Fruit fly (Drosophila melanogaster) whole organism: ENCODE measurements around the gene CG42751.

Experiments
- CG8478 ChIP-seq: fragments of >200 bp; optimal IDR thresholded peaks from 2 replicates; lab custom pipeline; 2018; ENCODE audit warnings: inconsistent platforms
- Dll ChIP-seq: fragments of >200 bp; optimal IDR thresholded peaks from 2 replicates; lab custom pipeline; 2017
- EcR ChIP-seq, 2 experiments: fragments of >200 bp; optimal IDR thresholded peaks; 2 replicates each; lab custom pipeline; 2017; ENCODE audit warnings: missing biosample characterization in 2 of 2, missing genetic modification characterization in 2 of 2, missing genetic modification reagents in 2 of 2
- pan ChIP-seq: fragments of >200 bp; optimal IDR thresholded peaks from 2 replicates; lab custom pipeline; 2017
- psq ChIP-seq: fragments of >200 bp; optimal IDR thresholded peaks from 2 replicates; lab custom pipeline; 2017
- usp ChIP-seq: fragments of >200 bp; optimal IDR thresholded peaks from 2 replicates; lab custom pipeline; 2017; ENCODE audit warnings: missing biosample characterization, missing genetic modification characterization, mixed read lengths

The CG42751 gene

DNA sequence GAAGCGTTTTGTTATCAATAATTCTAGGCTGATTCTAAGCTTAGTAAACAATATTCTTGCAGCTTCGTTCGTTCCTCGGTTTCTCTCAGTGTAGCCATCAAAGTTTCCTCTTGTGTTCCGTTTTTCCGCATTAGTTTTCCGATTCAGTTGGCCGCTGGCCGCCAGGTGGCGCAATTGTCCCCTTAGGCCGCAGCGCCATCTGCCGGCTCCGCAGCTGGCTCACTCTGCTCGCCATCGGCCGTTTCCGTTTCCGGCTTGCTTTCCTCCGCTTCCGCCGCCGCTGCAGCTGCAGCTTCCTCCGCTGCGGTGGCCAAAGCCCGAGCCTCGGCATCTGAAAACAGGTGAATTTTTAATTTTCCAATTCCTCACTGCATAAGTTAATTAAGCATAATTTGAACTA lies 36.9 kb upstream of the CG42751 start:
- TF ChIP-seq CG8478 (lab: Kevin White, UChicago) (no peak), pan (no peak)

DNA sequence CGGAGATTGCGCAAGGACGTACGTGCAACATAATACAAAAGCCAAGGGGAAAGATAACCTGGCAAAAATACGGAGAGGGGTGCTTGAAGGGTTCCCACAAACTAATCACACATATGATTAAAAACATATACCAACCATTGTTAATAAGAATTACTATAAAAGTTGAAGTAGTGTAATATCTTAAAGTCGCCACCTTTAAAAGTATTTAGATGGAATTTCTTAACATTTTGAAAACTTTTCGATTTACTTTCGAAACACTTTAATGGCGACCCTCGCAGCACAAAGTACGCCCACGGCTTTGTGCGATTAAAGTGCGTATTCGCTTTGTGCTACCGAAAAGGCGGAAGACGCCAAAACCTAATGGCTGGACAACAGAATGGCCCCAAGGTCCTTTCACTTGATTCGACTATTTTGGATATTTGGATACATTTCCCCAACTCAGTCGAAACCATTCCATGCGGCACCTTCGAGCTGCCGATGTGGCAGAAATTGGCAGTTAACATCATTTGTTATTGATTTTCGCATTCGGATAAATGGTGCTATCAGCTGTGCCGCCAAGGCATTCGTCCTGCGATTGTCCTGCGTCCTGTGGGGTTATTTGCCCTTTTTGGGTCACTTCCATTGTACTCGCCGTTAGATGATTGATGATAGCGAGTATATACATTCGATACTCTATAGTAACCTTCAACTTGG lies 29.6 kb upstream of the CG42751 start:
- TF ChIP-seq EcR (GFP tag; optimal IDR thresholded peaks at IDR 0.05; lab: Kevin White, UChicago) (no peak), CG8478 (lab: Kevin White, UChicago) (no peak), usp (no peak), pan (no peak), psq (no peak), Dll (lab: Kevin White, UChicago) (no peak)

- TF ChIP-seq usp (no peak), psq (no peak), CG8478 (lab: Kevin White, UChicago) (no peak), pan (no peak), EcR (GFP tag; optimal IDR thresholded peaks at IDR 0.05; lab: Kevin White, UChicago) (no peak), Dll (lab: Kevin White, UChicago) (no peak)
Observed at dm6 chr2L:11829277-11829676, 24.0 kb upstream of the CG42751 start, which contains the start of gene esc. TSS of gene esc (minus strand) at chr2L:11829405.

DNA sequence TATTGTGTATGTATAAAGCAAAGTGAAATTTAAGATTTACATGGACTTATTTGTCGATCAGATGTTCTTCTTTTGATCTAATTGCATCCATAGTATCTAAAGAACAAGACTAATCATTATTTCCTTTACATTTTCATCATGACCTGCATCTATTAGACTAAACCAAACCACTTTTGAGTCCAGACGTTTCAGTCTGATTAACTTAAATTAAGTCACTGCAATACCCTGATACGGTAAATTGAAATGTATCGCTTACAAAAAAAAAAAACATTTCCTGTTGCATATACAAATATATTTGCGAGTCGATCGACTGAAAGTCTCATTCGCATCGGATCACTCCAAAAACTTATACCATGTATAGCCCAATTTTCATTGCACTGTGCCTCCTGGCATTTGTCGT lies 19.4 kb upstream of the CG42751 start, which contains the start of gene CG45011:
Gene CG45011, plus strand, starts transcription at position 301 of the 400 bp plus-strand sequence.
- TF ChIP-seq Dll (lab: Kevin White, UChicago) (no peak), EcR (GFP tag; optimal IDR thresholded peaks at IDR 0.05; lab: Kevin White, UChicago) (no peak), pan (no peak), CG8478 (lab: Kevin White, UChicago) (no peak), psq (no peak), usp (no peak)

- TF ChIP-seq CG8478 (lab: Kevin White, UChicago) (no peak), usp (no peak), EcR (GFP tag; optimal IDR thresholded peaks at IDR 0.05; lab: Kevin White, UChicago) (no peak), Dll (lab: Kevin White, UChicago) (no peak), pan (no peak), psq (no peak)
Observed at dm6 chr2L:11834308-11834707, 18.9 kb upstream of the CG42751 start, which contains the start of gene CG45012. TSS of gene CG45012 (plus strand) at chr2L:11834608.

- no peak for TF ChIP-seq EcR (GFP tag; optimal IDR thresholded peaks at IDR 0.05; lab: Kevin White, UChicago)
- no peak for TF ChIP-seq Dll (lab: Kevin White, UChicago)
- TF ChIP-seq pan, result no peak
- TF ChIP-seq usp, result no peak
- no peak for TF ChIP-seq CG8478 (lab: Kevin White, UChicago)
- no peak for TF ChIP-seq psq
Observed at dm6 chr2L:11836943-11837342, 16.3 kb upstream of the CG42751 start, which contains the start of gene Sfp33A4. TSS of gene Sfp33A4 (plus strand) at chr2L:11837243.

DNA sequence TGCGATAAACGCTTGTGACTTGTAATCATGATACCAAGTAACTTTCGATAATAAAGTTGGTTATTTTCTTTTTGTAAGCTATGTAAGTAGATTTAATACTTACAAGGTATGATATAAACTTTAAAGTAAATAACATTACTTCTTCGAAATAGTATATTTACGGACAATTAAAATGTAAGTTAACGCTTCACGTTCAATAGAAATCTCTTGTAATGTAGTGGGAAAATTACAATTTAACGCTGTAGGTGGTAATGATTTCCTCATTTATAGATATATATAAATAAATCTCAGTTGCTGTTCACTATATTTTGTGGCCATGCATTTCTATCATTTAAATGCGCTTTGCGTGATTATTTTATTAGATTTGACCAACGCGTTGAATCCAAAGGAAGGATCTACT lies 15.8 kb upstream of the CG42751 start, which contains the start of gene Sfp33A2:
Gene Sfp33A2, plus strand, starts transcription at position 301 of the 400 bp plus-strand sequence.
- TF ChIP-seq CG8478 (lab: Kevin White, UChicago) (no peak), usp (no peak), psq (no peak), pan (no peak), Dll (lab: Kevin White, UChicago) (no peak), EcR (GFP tag; optimal IDR thresholded peaks at IDR 0.05; lab: Kevin White, UChicago) (no peak)

DNA sequence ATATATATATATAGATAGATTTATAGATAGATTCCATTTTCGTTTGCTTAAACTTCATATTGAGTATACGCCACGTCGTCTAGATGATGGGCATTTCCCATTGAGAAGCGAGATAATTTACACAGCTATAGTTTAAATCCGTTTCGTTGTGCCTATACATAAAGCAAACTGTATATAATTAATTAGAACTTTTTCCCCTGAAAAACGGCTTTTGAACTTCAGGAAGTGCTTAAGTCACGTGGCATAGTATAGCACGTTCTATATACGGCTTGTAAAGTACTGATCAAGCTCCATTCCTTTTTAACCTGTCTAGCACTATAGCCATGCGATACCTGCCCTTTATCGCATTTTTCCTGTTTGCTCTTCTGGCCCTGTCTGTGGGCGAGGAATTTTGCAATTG lies 13.6 kb upstream of the CG42751 start, which contains the start of gene Sfp33A3:
Gene Sfp33A3, plus strand, starts transcription at position 301 of the 400 bp plus-strand sequence.
- TF ChIP-seq Dll (lab: Kevin White, UChicago), result no peak
- TF ChIP-seq usp, result no peak
- no peak for TF ChIP-seq pan
- no peak for TF ChIP-seq EcR (GFP tag; optimal IDR thresholded peaks at IDR 0.05; lab: Kevin White, UChicago)
- TF ChIP-seq CG8478 (lab: Kevin White, UChicago), result no peak
- no peak for TF ChIP-seq psq

DNA sequence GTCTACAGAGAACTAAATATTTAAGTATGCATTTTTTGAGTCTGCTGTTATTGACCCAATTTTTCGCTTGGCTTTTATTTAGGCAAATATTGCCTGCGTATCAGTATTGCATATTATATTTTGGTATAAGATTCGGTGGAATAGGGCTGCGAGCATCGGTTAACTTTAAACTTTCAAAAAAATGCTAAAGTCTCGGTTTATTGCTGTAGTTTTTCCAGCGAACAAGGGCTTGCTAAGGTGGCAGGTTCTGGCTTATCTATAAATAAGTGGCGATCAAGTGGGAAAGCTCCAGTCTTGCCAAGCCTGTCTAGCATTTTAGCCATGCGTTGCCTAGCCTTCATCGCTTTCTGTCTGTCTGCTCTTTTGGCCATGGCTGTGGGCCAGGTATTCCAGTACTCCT lies 12.8 kb upstream of the CG42751 start, which contains the start of gene CG31704:
Gene CG31704, plus strand, starts transcription at position 301 of the 400 bp plus-strand sequence.
- TF ChIP-seq pan, result no peak
- TF ChIP-seq EcR (GFP tag; optimal IDR thresholded peaks at IDR 0.05; lab: Kevin White, UChicago), result no peak
- no peak for TF ChIP-seq CG8478 (lab: Kevin White, UChicago)
- no peak for TF ChIP-seq Dll (lab: Kevin White, UChicago)
- no peak for TF ChIP-seq psq
- TF ChIP-seq usp, result no peak

DNA sequence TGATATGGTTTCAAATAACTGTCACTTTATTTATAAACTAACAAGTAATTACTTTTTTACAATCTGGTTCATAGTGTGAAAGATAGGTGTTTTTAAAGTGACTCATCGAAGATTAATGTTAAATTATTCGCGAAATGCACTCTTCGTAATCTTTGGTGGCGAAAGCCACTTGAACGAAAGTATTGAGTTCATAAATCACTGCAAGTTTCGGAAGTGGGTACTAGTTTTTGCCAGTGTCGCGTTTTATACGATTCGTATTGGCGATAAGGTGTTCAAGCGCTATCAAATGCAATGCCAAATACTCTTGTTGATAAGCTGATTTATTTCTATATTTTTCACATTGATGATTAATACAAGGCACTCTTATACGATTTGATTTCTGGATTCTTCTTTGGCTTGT lies 11.7 kb upstream of the CG42751 start:
- no peak for TF ChIP-seq psq
- no peak for TF ChIP-seq usp
- no peak for TF ChIP-seq CG8478 (lab: Kevin White, UChicago)
- TF ChIP-seq EcR (GFP tag; optimal IDR thresholded peaks at IDR 0.05; lab: Kevin White, UChicago), result no peak
- TF ChIP-seq pan, result no peak
- no peak for TF ChIP-seq Dll (lab: Kevin White, UChicago)

dm6 chr2L:11842291-11843187 lies 10.7 kb upstream of the CG42751 start, which contains the start of the genes CG44008, CG14933, CG46426 and CG42486:
TSS of gene CG44008 (minus strand) at chr2L:11842445.
TSS of gene CG14933 (plus strand) at chr2L:11842828.
TSS of gene CG46426 (plus strand) at chr2L:11842828.
TSS of gene CG42486 (plus strand) at chr2L:11843137.
- TF ChIP-seq psq, result no peak

DNA sequence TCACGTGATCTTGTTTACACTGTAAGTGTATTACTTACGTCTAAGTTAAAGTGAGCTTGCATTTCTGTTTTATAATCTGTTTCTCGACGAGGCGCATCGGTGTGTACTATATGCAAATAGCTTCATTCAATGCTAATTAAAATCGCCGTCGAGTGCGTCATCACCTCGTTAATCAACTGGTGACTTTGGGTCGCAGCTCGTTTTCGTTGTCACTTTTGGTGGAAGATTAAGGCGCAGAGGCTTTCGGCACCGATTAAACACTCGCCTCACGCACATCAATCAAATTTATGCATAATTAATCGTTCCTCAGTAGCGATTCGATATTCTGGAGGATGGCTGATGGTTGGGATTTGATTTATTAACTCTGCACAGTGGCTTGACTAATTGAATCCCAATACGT lies 9.0 kb upstream of the CG42751 start:
- TF ChIP-seq Dll (lab: Kevin White, UChicago) (no peak), pan (no peak), CG8478 (lab: Kevin White, UChicago) (no peak), psq (no peak), usp (no peak), EcR (GFP tag; optimal IDR thresholded peaks at IDR 0.05; lab: Kevin White, UChicago) (no peak)
